Worm (Caenorhabditis elegans) whole organism, young adult: ENCODE measurements around the gene F44E2.7.
A peak's percentile ranks its signal among the peaks of the same experiment; 100 is the strongest.

Experiments
- B0261.1 ChIP-seq: sonication (generic microtip); optimal IDR thresholded peaks from 2 replicates; lab custom pipeline; 2016; ENCODE audit warnings: mild to moderate bottlenecking, missing genetic modification characterization, moderate library complexity, missing compliant biosample characterization
- F22D6.2 ChIP-seq: sonication (generic microtip); optimal IDR thresholded peaks from 2 replicates; lab custom pipeline; 2016; ENCODE audit warnings: mild to moderate bottlenecking, missing genetic modification characterization, missing compliant biosample characterization
- F33H1.4 ChIP-seq: fragments of 200-800 bp; sonication (Bioruptor generic); IDR thresholded peaks from 2 replicates; pipeline ENCODE4 v1.3.6; 2022; ENCODE audit warnings: missing genetic modification reagents, missing genetic modification characterization, missing compliant biosample characterization
- F37B4.10 ChIP-seq: fragments of 200-800 bp; sonication (Bioruptor generic); IDR thresholded peaks from 2 replicates; pipeline ENCODE4 v1.3.6; 2022; ENCODE audit warnings: missing genetic modification characterization, missing compliant biosample characterization
- K11D2.4 ChIP-seq: fragments of 200-800 bp; sonication (Bioruptor generic); IDR thresholded peaks from 2 replicates; pipeline ENCODE4 v1.3.6; 2022; ENCODE audit warnings: missing genetic modification reagents, missing genetic modification characterization, missing compliant biosample characterization
- T07F8.4 ChIP-seq: sonication (generic microtip); optimal IDR thresholded peaks from 2 replicates; lab custom pipeline; 2016; ENCODE audit warnings: mild to moderate bottlenecking, missing genetic modification characterization, moderate library complexity, missing compliant biosample characterization
- T26A5.8 ChIP-seq: sonication (generic microtip); optimal IDR thresholded peaks from 2 replicates; lab custom pipeline; 2016; ENCODE audit warnings: missing genetic modification characterization, missing compliant biosample characterization
- Y79H2A.3 ChIP-seq: fragments of 200-800 bp; sonication (Bioruptor generic); conservative IDR thresholded peaks from 2 replicates; pipeline ENCODE4 v1.3.6; 2022; ENCODE audit warnings: missing genetic modification reagents, missing genetic modification characterization, missing compliant biosample characterization
- akir-1 ChIP-seq: fragments of 200-800 bp; sonication (Bioruptor generic); optimal IDR thresholded peaks from 2 replicates; lab custom pipeline; 2018; ENCODE audit warnings: mild to moderate bottlenecking, missing genetic modification characterization, moderate library complexity, missing compliant biosample characterization
- atf-7 ChIP-seq: sonication (generic microtip); optimal IDR thresholded peaks from 2 replicates; lab custom pipeline; 2017; ENCODE audit warnings: mild to moderate bottlenecking, missing genetic modification characterization, missing compliant biosample characterization
- bed-1 ChIP-seq: fragments of 200-800 bp; sonication (Bioruptor generic); IDR thresholded peaks from 2 replicates; pipeline ENCODE4 v1.3.6; 2022; ENCODE audit warnings: missing genetic modification reagents, missing genetic modification characterization, missing compliant biosample characterization
- bed-2 ChIP-seq: fragments of 200-800 bp; sonication (Bioruptor generic); IDR thresholded peaks from 2 replicates; pipeline ENCODE4 v1.3.6; 2022; ENCODE audit warnings: missing genetic modification reagents, missing genetic modification characterization, missing compliant biosample characterization
- cebp-2 ChIP-seq: fragments of 200-800 bp; sonication (Bioruptor generic); IDR thresholded peaks from 2 replicates; pipeline ENCODE4 v1.3.6; 2022; ENCODE audit warnings: missing genetic modification characterization, missing compliant biosample characterization
- ceh-58 ChIP-seq: fragments of 200-800 bp; sonication (Bioruptor generic); IDR thresholded peaks from 2 replicates; pipeline ENCODE4 v1.3.6; 2022; ENCODE audit warnings: missing genetic modification characterization, missing compliant biosample characterization
- ceh-91 ChIP-seq: fragments of 200-800 bp; sonication (Bioruptor generic); IDR thresholded peaks from 2 replicates; pipeline ENCODE4 v1.3.6; 2022; ENCODE audit warnings: missing genetic modification reagents, missing genetic modification characterization, missing compliant biosample characterization
- die-1 ChIP-seq: sonication (generic microtip); optimal IDR thresholded peaks from 2 replicates; lab custom pipeline; 2016; ENCODE audit warnings: missing genotype, mild to moderate bottlenecking, missing genetic modification characterization, missing compliant biosample characterization
- egl-18 ChIP-seq: fragments of 200-800 bp; sonication (Bioruptor generic); IDR thresholded peaks from 2 replicates; pipeline ENCODE4 v1.3.6; 2022; ENCODE audit warnings: missing genetic modification reagents, missing genetic modification characterization, missing compliant biosample characterization
- egl-44 ChIP-seq: fragments of 200-800 bp; sonication (Bioruptor generic); IDR thresholded peaks from 2 replicates; pipeline ENCODE4 v1.3.6; 2022; ENCODE audit warnings: missing genetic modification reagents, missing genetic modification characterization, missing compliant biosample characterization
- egrh-3 ChIP-seq: fragments of 200-800 bp; sonication (Bioruptor generic); IDR thresholded peaks from 2 replicates; pipeline ENCODE4 v1.3.6; 2022; ENCODE audit warnings: missing genetic modification reagents, missing genetic modification characterization, missing compliant biosample characterization
- fkh-3 ChIP-seq: sonication (generic microtip); optimal IDR thresholded peaks from 2 replicates; lab custom pipeline; 2016; ENCODE audit warnings: mild to moderate bottlenecking, missing genetic modification characterization, missing compliant biosample characterization
- gei-17 ChIP-seq: fragments of 200-800 bp; sonication (Bioruptor generic); optimal IDR thresholded peaks from 2 replicates; lab custom pipeline; 2018; ENCODE audit warnings: mild to moderate bottlenecking, missing genetic modification characterization, missing compliant biosample characterization
- him-1 ChIP-seq: sonication (generic microtip); optimal IDR thresholded peaks from 2 replicates; lab custom pipeline; 2016; ENCODE audit warnings: missing genotype, missing genetic modification reagents, missing genetic modification characterization, missing compliant biosample characterization
- hrde-1 ChIP-seq: sonication (generic microtip); optimal IDR thresholded peaks from 2 replicates; lab custom pipeline; 2016; ENCODE audit warnings: missing genetic modification characterization, mild to moderate bottlenecking, missing compliant biosample characterization, moderate library complexity, missing genotype, missing genetic modification reagents, borderline replicate concordance
- hsf-1 ChIP-seq: fragments of 200-800 bp; sonication (Bioruptor generic); IDR thresholded peaks from 2 replicates; pipeline ENCODE4 v1.3.6; 2022; ENCODE audit warnings: missing genetic modification reagents, missing genetic modification characterization, missing compliant biosample characterization
- lin-40 ChIP-seq: sonication (generic microtip); optimal IDR thresholded peaks from 2 replicates; lab custom pipeline; 2016; ENCODE audit warnings: missing genetic modification characterization, mild to moderate bottlenecking, missing compliant biosample characterization, missing genotype, missing genetic modification reagents
- lsy-27 ChIP-seq: sonication (generic microtip); optimal IDR thresholded peaks from 2 replicates; lab custom pipeline; 2017; ENCODE audit warnings: missing genetic modification characterization, mild to moderate bottlenecking, missing compliant biosample characterization, antibody characterized with exemption, missing genotype, borderline replicate concordance; ENCODE audit not compliant: insufficient read depth
- madf-8 ChIP-seq: fragments of 200-800 bp; sonication (Bioruptor generic); conservative IDR thresholded peaks from 2 replicates; pipeline ENCODE4 v1.3.6; 2022; ENCODE audit warnings: missing genetic modification reagents, missing genetic modification characterization, missing compliant biosample characterization
- mcd-1 ChIP-seq: fragments of 200-800 bp; sonication (Bioruptor generic); IDR thresholded peaks from 2 replicates; pipeline ENCODE4 v1.3.6; 2022; ENCODE audit warnings: missing genetic modification reagents, missing genetic modification characterization, missing compliant biosample characterization
- mel-28 ChIP-seq: sonication (generic microtip); optimal IDR thresholded peaks from 2 replicates; lab custom pipeline; 2016; ENCODE audit warnings: borderline replicate concordance, mild to moderate bottlenecking, missing genetic modification characterization, missing compliant biosample characterization
- mes-4 ChIP-seq: sonication (generic microtip); optimal IDR thresholded peaks from 2 replicates; lab custom pipeline; 2016; ENCODE audit warnings: missing genotype, missing genetic modification characterization, missing compliant biosample characterization
- mxl-1 ChIP-seq: sonication (generic microtip); optimal IDR thresholded peaks from 2 replicates; lab custom pipeline; 2016; ENCODE audit warnings: missing genetic modification characterization, missing compliant biosample characterization
- nfya-1 ChIP-seq: sonication (generic microtip); optimal IDR thresholded peaks from 2 replicates; lab custom pipeline; 2017; ENCODE audit warnings: antibody characterized with exemption, missing compliant biosample characterization, missing genetic modification characterization, borderline replicate concordance; ENCODE audit not compliant: insufficient read depth
- nfya-2 ChIP-seq: fragments of 200-800 bp; sonication (Bioruptor generic); IDR thresholded peaks from 2 replicates; pipeline ENCODE4 v1.3.6; 2022; ENCODE audit warnings: missing genetic modification reagents, missing genetic modification characterization, missing compliant biosample characterization
- nfyb-1 ChIP-seq: fragments of 200-800 bp; sonication (Bioruptor generic); IDR thresholded peaks from 2 replicates; pipeline ENCODE4 v1.3.6; 2022; ENCODE audit warnings: missing genetic modification reagents, missing genetic modification characterization, missing compliant biosample characterization
- nhr-179 ChIP-seq: sonication (generic microtip); optimal IDR thresholded peaks from 2 replicates; lab custom pipeline; 2016; ENCODE audit warnings: mild to moderate bottlenecking, missing genetic modification characterization, missing compliant biosample characterization
- nhr-27 ChIP-seq: fragments of 200-800 bp; sonication (Bioruptor generic); optimal IDR thresholded peaks from 2 replicates; lab custom pipeline; 2018; ENCODE audit warnings: mild to moderate bottlenecking, missing genetic modification characterization, moderate library complexity, missing compliant biosample characterization
- nhr-90 ChIP-seq: sonication (generic microtip); optimal IDR thresholded peaks from 2 replicates; lab custom pipeline; 2016; ENCODE audit warnings: missing genotype, mild to moderate bottlenecking, missing genetic modification characterization, missing compliant biosample characterization
- pha-4 ChIP-seq: fragments of 150-350 bp; sonication (generic microtip); optimal IDR thresholded peaks from 2 replicates; lab custom pipeline; 2014; ENCODE audit warnings: missing biosample characterization, missing genetic modification reagents, missing genetic modification characterization
- rpc-1 ChIP-seq, 2 experiments: fragments of 150-350 bp in 1 of 2; sonication (generic microtip) in 1 of 2; optimal IDR thresholded peaks; 2 replicates each; lab custom pipeline; 2014 to 2018; ENCODE audit warnings: missing biosample characterization in 1 of 2, missing genetic modification characterization in 1 of 2, missing genetic modification reagents in 1 of 2, missing genotype in 1 of 2
- sea-2 ChIP-seq: fragments of 200-800 bp; sonication (Bioruptor generic); IDR thresholded peaks from 2 replicates; pipeline ENCODE4 v1.3.6; 2022; ENCODE audit warnings: missing genetic modification characterization, missing compliant biosample characterization
- tbp1 ChIP-seq: fragments of 200-800 bp; sonication (Bioruptor generic); optimal IDR thresholded peaks from 2 replicates; lab custom pipeline; 2018; ENCODE audit warnings: mild to moderate bottlenecking, missing genetic modification characterization, missing compliant biosample characterization
- tbx-9 ChIP-seq: sonication (generic microtip); optimal IDR thresholded peaks from 2 replicates; lab custom pipeline; 2016; ENCODE audit warnings: borderline replicate concordance, missing genetic modification characterization, inconsistent platforms, missing compliant biosample characterization
- xnd-1 ChIP-seq: sonication (generic microtip); optimal IDR thresholded peaks from 2 replicates; lab custom pipeline; 2016; ENCODE audit warnings: missing genotype, missing genetic modification reagents, missing genetic modification characterization, missing compliant biosample characterization
- zfh-2 ChIP-seq: fragments of 200-800 bp; sonication (Bioruptor generic); conservative IDR thresholded peaks from 2 replicates; pipeline ENCODE4 v1.3.6; 2022; ENCODE audit warnings: missing genetic modification reagents, missing genetic modification characterization, missing compliant biosample characterization
- ztf-18 ChIP-seq: sonication (generic microtip); optimal IDR thresholded peaks from 2 replicates; lab custom pipeline; 2016; ENCODE audit warnings: missing genotype, mild to moderate bottlenecking, missing genetic modification characterization, missing compliant biosample characterization
- ztf-25 ChIP-seq: fragments of 200-800 bp; sonication (Bioruptor generic); IDR thresholded peaks from 2 replicates; pipeline ENCODE4 v1.3.6; 2022; ENCODE audit warnings: missing genetic modification reagents, missing genetic modification characterization, missing compliant biosample characterization
- ztf-6 ChIP-seq: fragments of 200-800 bp; sonication (Bioruptor generic); IDR thresholded peaks from 2 replicates; pipeline ENCODE4 v1.3.6; 2022; ENCODE audit warnings: missing genetic modification reagents, missing genetic modification characterization, missing compliant biosample characterization

The F44E2.7 gene

ce11 chrIII:8888956-8889355 lies 40.7 kb upstream of the F44E2.7 start, which contains the start of gene ZK637.14 (continued):
- TF ChIP-seq fkh-3 (tag; lab: Kevin White, UChicago) (no peak), Y79H2A.3 (no peak), sea-2 (GFP tag; lab: Robert Waterston, UW) (no peak), nhr-27 (no peak), madf-8 (GFP tag; lab: Robert Waterston, UW) (no peak), nhr-90 (tag; lab: Kevin White, UChicago) (no peak), cebp-2 (no peak), egl-44 (GFP tag; lab: Robert Waterston, UW) (no peak), ztf-18 (tag; lab: Kevin White, UChicago) (peak; percentile 70), tbx-9 (no peak), nfya-2 (no peak), rpc-1 (optimal IDR thresholded peaks at IDR 0.05; lab: Kevin White, UChicago) (no peak), rpc-1 (tag; optimal IDR thresholded peaks at IDR 0.05; lab: Kevin White, UChicago) (no peak), zfh-2 (no peak), tbp1 (peak; percentile 11), ztf-25 (GFP tag; lab: Robert Waterston, UW) (no peak)

- TF ChIP-seq madf-8 (GFP tag; lab: Robert Waterston, UW): peak; percentile 67
- TF ChIP-seq pha-4 (tag; lab: Kevin White, UChicago): peak; percentile 34
- TF ChIP-seq hsf-1 (GFP tag; lab: Robert Waterston, UW): no peak
- no peak for TF ChIP-seq nhr-90 (tag; lab: Kevin White, UChicago)
- no peak for TF ChIP-seq F37B4.10 (GFP tag; lab: Robert Waterston, UW)
- peak; percentile 99 for TF ChIP-seq ztf-18 (tag; lab: Kevin White, UChicago)
- no peak for TF ChIP-seq hrde-1 (tag; lab: Kevin White, UChicago)
- TF ChIP-seq xnd-1 (tag; lab: Kevin White, UChicago): peak; percentile 58
- TF ChIP-seq akir-1 (GFP tag; lab: Kevin White, UChicago): no peak
- peak; percentile 80 for TF ChIP-seq nfyb-1 (GFP tag; lab: Robert Waterston, UW)
- no peak for TF ChIP-seq nfya-1 (tag; lab: Kevin White, UChicago)
- TF ChIP-seq lsy-27: no peak
- TF ChIP-seq B0261.1 (tag; lab: Kevin White, UChicago): no peak
- no peak for TF ChIP-seq mes-4 (tag; lab: Kevin White, UChicago)
- TF ChIP-seq tbx-9: no peak
- peak; percentile 90 for TF ChIP-seq lin-40 (tag; lab: Kevin White, UChicago)
- TF ChIP-seq F33H1.4: peak; percentile 74
- TF ChIP-seq F22D6.2: peak; percentile 67
- no peak for TF ChIP-seq bed-1 (GFP tag; lab: Robert Waterston, UW)
- TF ChIP-seq T07F8.4 (tag; lab: Kevin White, UChicago): peak; percentile 5
- TF ChIP-seq bed-2 (GFP tag; lab: Robert Waterston, UW): no peak
- TF ChIP-seq mxl-1: no peak
- TF ChIP-seq ceh-91 (GFP tag; lab: Robert Waterston, UW): peak; percentile 25; the same call in 1 of the 2 replicates
- TF ChIP-seq egrh-3 (GFP tag; lab: Robert Waterston, UW): no peak
- TF ChIP-seq egl-18 (GFP tag; lab: Robert Waterston, UW): no peak
- TF ChIP-seq die-1 (tag; lab: Kevin White, UChicago): peak; percentile 13
- peak; percentile 40 for TF ChIP-seq gei-17
- TF ChIP-seq ceh-58 (GFP tag; lab: Robert Waterston, UW): no peak
- peak; percentile 87 for TF ChIP-seq K11D2.4 (GFP tag; lab: Robert Waterston, UW)
- peak; percentile 12 for TF ChIP-seq him-1 (tag; lab: Kevin White, UChicago)
- TF ChIP-seq atf-7 (tag; lab: Kevin White, UChicago): peak; percentile 31
- peak; percentile 86 for TF ChIP-seq mcd-1 (GFP tag; lab: Robert Waterston, UW)
- peak; percentile 76; the same call in 1 of the 2 replicates for TF ChIP-seq egl-44 (GFP tag; lab: Robert Waterston, UW)
- TF ChIP-seq mel-28 (tag; lab: Kevin White, UChicago): no peak
- no peak for TF ChIP-seq nhr-179
- no peak for TF ChIP-seq T26A5.8 (tag; lab: Kevin White, UChicago)
- TF ChIP-seq ztf-6 (GFP tag; lab: Robert Waterston, UW): no peak
These were observed 39.0 kb upstream of the F44E2.7 start, which contains the start of gene famh-136 for ce11 chrIII:8887184-8887801. Gene famh-136 (plus strand): TSS chrIII:8887751.
